Worm (Caenorhabditis elegans): Measurements from ENCODE around the gene nhr-104.

- TF ChIP-seq scrt-1 (GFP tag; IDR thresholded peaks at IDR 0.05) (no peak), ets-7 (tag; optimal IDR thresholded peaks at IDR 0.05) (no peak), F13C5.2 (tag; optimal IDR thresholded peaks at IDR 0.05) (peak; percentile 18), tbx-37 (GFP tag; conservative IDR thresholded peaks at IDR 0.05) (no peak), hmg-4 (GFP tag; optimal IDR thresholded peaks at IDR 0.05) (peak; percentile 55), flt-1 (GFP tag; IDR thresholded peaks at IDR 0.05) (no peak), ama-1 (optimal IDR thresholded peaks at IDR 0.05) (no peak), sea-1 (GFP tag; conservative IDR thresholded peaks at IDR 0.05) (no peak), ceh-36 (tag; optimal IDR thresholded peaks at IDR 0.05) (no peak), hnd-1 (tag; optimal IDR thresholded peaks at IDR 0.05) (no peak), B0310.2 (tag; optimal IDR thresholded peaks at IDR 0.05) (no peak), pes-1 (GFP tag; IDR thresholded peaks at IDR 0.05) (no peak), aly-1 (tag; optimal IDR thresholded peaks at IDR 0.05) (no peak)
Observed at ce11 chrIV:4781123-4781522, 7.4 kb downstream of the nhr-104 start.
